Worm (Caenorhabditis elegans) whole organism, L3 larva: Measurements from ENCODE around the gene bath-2.

Experiments used
- R02D3.7 ChIP-seq: fragments of 150-350 bp; optimal IDR thresholded peaks from 2 replicates; lab custom pipeline; 2014; ENCODE audit warnings: missing biosample characterization, missing genetic modification characterization
- ZK546.5 ChIP-seq: sonication (generic microtip); optimal IDR thresholded peaks from 2 replicates; lab custom pipeline; 2017; ENCODE audit warnings: missing biosample characterization, missing genetic modification characterization
- ama-1 ChIP-seq: fragments of 150-350 bp; optimal IDR thresholded peaks from 2 replicates; lab custom pipeline; 2018
- elt-2 ChIP-seq: sonication (generic microtip); optimal IDR thresholded peaks from 2 replicates; lab custom pipeline; 2016; ENCODE audit warnings: missing genetic modification reagents, mild to moderate bottlenecking, missing genetic modification characterization, missing compliant biosample characterization
- mdl-1 ChIP-seq: fragments of 150-350 bp; optimal IDR thresholded peaks from 2 replicates; lab custom pipeline; 2014; ENCODE audit warnings: missing biosample characterization, missing genetic modification characterization
- nhr-237 ChIP-seq: fragments of 150-350 bp; optimal IDR thresholded peaks from 2 replicates; lab custom pipeline; 2014; ENCODE audit warnings: missing biosample characterization, missing genetic modification characterization
- pha-4 ChIP-seq: fragments of 150-350 bp; optimal IDR thresholded peaks from 2 replicates; lab custom pipeline; 2014; ENCODE audit warnings: missing biosample characterization, missing genetic modification reagents, missing genetic modification characterization
- unc-39 ChIP-seq: sonication (generic microtip); optimal IDR thresholded peaks from 4 replicates; lab custom pipeline; 2017; ENCODE audit warnings: missing biosample characterization, missing genetic modification characterization

DNA sequence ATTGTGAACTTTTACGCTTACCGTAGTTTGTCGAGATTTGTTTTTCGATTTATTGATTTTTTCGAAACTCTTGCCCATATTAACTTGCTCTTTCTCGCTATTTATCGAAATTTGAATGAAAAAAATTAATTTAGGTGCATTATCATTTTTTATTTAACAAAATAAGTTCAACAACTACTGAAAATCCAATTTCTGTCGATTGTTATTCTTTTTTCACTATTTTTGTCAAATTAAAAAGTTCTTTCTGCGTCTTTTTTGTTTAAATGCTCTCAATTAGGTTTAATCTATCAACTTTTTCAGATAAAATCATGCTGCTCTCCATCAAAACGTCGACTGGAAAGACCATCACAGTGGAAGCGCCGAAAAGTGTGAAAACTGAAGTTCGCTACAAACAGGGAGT is 3.6 kb upstream of the bath-2 start, which contains the start of gene F52C6.2:
- no peak for TF ChIP-seq ZK546.5
- no peak for TF ChIP-seq ama-1
- TF ChIP-seq unc-39 (tag; lab: Kevin White, UChicago) = no peak
- TF ChIP-seq mdl-1 (tag; lab: Kevin White, UChicago) = no peak
- TF ChIP-seq R02D3.7 (tag; lab: Kevin White, UChicago) = no peak
- no peak for TF ChIP-seq pha-4 (tag; lab: Kevin White, UChicago)
- no peak for TF ChIP-seq nhr-237 (tag; lab: Kevin White, UChicago)
- TF ChIP-seq elt-2 (tag; lab: Kevin White, UChicago) = no peak
